Worm (Caenorhabditis elegans) whole organism, L2 larva: ENCODE data around the gene srlf-27.
A peak's percentile ranks its signal among the peaks of the same experiment; 100 is the strongest.

Experiments
- C34F6.9 ChIP-seq: fragments of 150-350 bp; optimal IDR thresholded peaks from 2 replicates; lab custom pipeline; 2014; ENCODE audit warnings: missing biosample characterization, missing genetic modification characterization
- F13H6.1 ChIP-seq: sonication (generic microtip); optimal IDR thresholded peaks from 2 replicates; lab custom pipeline; 2016; ENCODE audit warnings: missing genetic modification characterization, missing compliant biosample characterization
- R02D3.7 ChIP-seq: fragments of 150-350 bp; optimal IDR thresholded peaks from 2 replicates; lab custom pipeline; 2014; ENCODE audit warnings: missing biosample characterization, missing genetic modification characterization
- Y55F3AM.14 ChIP-seq: fragments of 200-800 bp; sonication (Bioruptor generic); optimal IDR thresholded peaks from 2 replicates; lab custom pipeline; 2018; ENCODE audit warnings: mild to moderate bottlenecking, missing genetic modification characterization, missing compliant biosample characterization
- alr-1 ChIP-seq: fragments of 150-350 bp; optimal IDR thresholded peaks from 2 replicates; lab custom pipeline; 2014; ENCODE audit warnings: missing biosample characterization, missing genetic modification characterization
- aly-2 ChIP-seq: fragments of 150-350 bp; optimal IDR thresholded peaks from 2 replicates; lab custom pipeline; 2014; ENCODE audit warnings: missing biosample characterization, missing genetic modification characterization
- ama-1 ChIP-seq: fragments of 150-350 bp; optimal IDR thresholded peaks from 2 replicates; lab custom pipeline; 2018; ENCODE audit warnings: inconsistent platforms
- blmp-1 ChIP-seq: sonication (generic microtip); optimal IDR thresholded peaks from 2 replicates; lab custom pipeline; 2017; ENCODE audit warnings: missing genetic modification characterization, mild to moderate bottlenecking, missing compliant biosample characterization, antibody characterized with exemption, moderate library complexity; ENCODE audit not compliant: insufficient read depth
- ceh-16 ChIP-seq: fragments of 150-350 bp; optimal IDR thresholded peaks from 2 replicates; lab custom pipeline; 2014; ENCODE audit warnings: missing biosample characterization, missing genetic modification characterization
- ceh-82 ChIP-seq: fragments of 150-350 bp; optimal IDR thresholded peaks from 2 replicates; lab custom pipeline; 2014; ENCODE audit warnings: missing biosample characterization, missing genetic modification characterization
- crh-2 ChIP-seq: sonication (generic microtip); optimal IDR thresholded peaks from 2 replicates; lab custom pipeline; 2017; ENCODE audit warnings: missing biosample characterization, missing genetic modification characterization
- dmd-4 ChIP-seq: sonication (generic microtip); optimal IDR thresholded peaks from 2 replicates; lab custom pipeline; 2017; ENCODE audit warnings: missing biosample characterization, missing genetic modification characterization
- egl-27 ChIP-seq: sonication (generic microtip); optimal IDR thresholded peaks from 3 replicates; lab custom pipeline; 2017; ENCODE audit warnings: missing biosample characterization, missing genetic modification reagents, missing genetic modification characterization
- elt-1 ChIP-seq: fragments of 150-350 bp; optimal IDR thresholded peaks from 2 replicates; lab custom pipeline; 2014; ENCODE audit warnings: missing biosample characterization, missing genetic modification characterization
- elt-3 ChIP-seq: sonication (generic microtip); optimal IDR thresholded peaks from 2 replicates; lab custom pipeline; 2017; ENCODE audit warnings: missing biosample characterization, missing genetic modification characterization
- fos-1 ChIP-seq: fragments of 150-350 bp; optimal IDR thresholded peaks from 2 replicates; lab custom pipeline; 2014; ENCODE audit warnings: missing biosample characterization, missing genetic modification characterization
- gmeb-1 ChIP-seq: fragments of 150-350 bp; optimal IDR thresholded peaks from 2 replicates; lab custom pipeline; 2014; ENCODE audit warnings: missing biosample characterization, missing genetic modification characterization
- lin-11 ChIP-seq: fragments of 150-350 bp; sonication (generic microtip); optimal IDR thresholded peaks from 2 replicates; lab custom pipeline; 2014; ENCODE audit warnings: missing biosample characterization, missing genetic modification characterization, inconsistent platforms, mixed read lengths
- lin-13 ChIP-seq: fragments of 150-350 bp; optimal IDR thresholded peaks from 2 replicates; lab custom pipeline; 2014; ENCODE audit warnings: missing biosample characterization, missing genetic modification reagents, missing genetic modification characterization
- lin-39 ChIP-seq: fragments of 150-350 bp; optimal IDR thresholded peaks from 2 replicates; lab custom pipeline; 2014; ENCODE audit warnings: missing biosample characterization, missing genetic modification reagents, missing genetic modification characterization
- lsy-2 ChIP-seq, 2 experiments: fragments of 150-350 bp in 1 of 2; sonication (generic microtip) in 1 of 2; optimal IDR thresholded peaks; 2 replicates each; lab custom pipeline; 2014 to 2017; ENCODE audit warnings: missing biosample characterization in 2 of 2, missing genetic modification characterization in 2 of 2
- mab-5 ChIP-seq: fragments of 150-350 bp; optimal IDR thresholded peaks from 2 replicates; lab custom pipeline; 2014; ENCODE audit warnings: missing biosample characterization, missing genetic modification characterization
- mbf-1 ChIP-seq: sonication (generic microtip); optimal IDR thresholded peaks from 2 replicates; lab custom pipeline; 2017; ENCODE audit warnings: missing biosample characterization, missing genetic modification characterization
- mdl-1 ChIP-seq, 2 experiments: fragments of 150-350 bp in 1 of 2; sonication (generic microtip) in 1 of 2; optimal IDR thresholded peaks; 2 replicates each; lab custom pipeline; 2017; ENCODE audit warnings: missing biosample characterization in 2 of 2, missing genetic modification characterization in 2 of 2
- nhr-10 ChIP-seq: sonication (generic microtip); optimal IDR thresholded peaks from 2 replicates; lab custom pipeline; 2017; ENCODE audit warnings: missing biosample characterization, missing genetic modification characterization
- nhr-11 ChIP-seq: fragments of 150-350 bp; optimal IDR thresholded peaks from 2 replicates; lab custom pipeline; 2014; ENCODE audit warnings: missing biosample characterization, missing genetic modification characterization
- nhr-129 ChIP-seq: fragments of 150-350 bp; optimal IDR thresholded peaks from 2 replicates; lab custom pipeline; 2014; ENCODE audit warnings: missing biosample characterization, missing genetic modification characterization
- nhr-21 ChIP-seq: fragments of 150-350 bp; optimal IDR thresholded peaks from 2 replicates; lab custom pipeline; 2014; ENCODE audit warnings: missing biosample characterization, missing genetic modification characterization
- nhr-23 ChIP-seq: fragments of 150-350 bp; optimal IDR thresholded peaks from 2 replicates; lab custom pipeline; 2014; ENCODE audit warnings: missing biosample characterization, missing genetic modification reagents, missing genetic modification characterization
- nhr-237 ChIP-seq: fragments of 150-350 bp; optimal IDR thresholded peaks from 2 replicates; lab custom pipeline; 2014; ENCODE audit warnings: missing biosample characterization, missing genetic modification characterization
- nhr-25 ChIP-seq: fragments of 150-350 bp; sonication (generic microtip); optimal IDR thresholded peaks from 3 replicates; lab custom pipeline; 2014; ENCODE audit warnings: missing biosample characterization, missing genetic modification characterization
- nhr-6 ChIP-seq: fragments of 150-350 bp; optimal IDR thresholded peaks from 2 replicates; lab custom pipeline; 2014; ENCODE audit warnings: missing biosample characterization, missing genetic modification characterization
- nhr-77 ChIP-seq: fragments of 150-350 bp; optimal IDR thresholded peaks from 2 replicates; lab custom pipeline; 2014; ENCODE audit warnings: missing biosample characterization, missing genetic modification characterization
- peb-1 ChIP-seq: fragments of 150-350 bp; optimal IDR thresholded peaks from 2 replicates; lab custom pipeline; 2014; ENCODE audit warnings: missing biosample characterization, missing genetic modification characterization
- sem-4 ChIP-seq: fragments of 150-350 bp; optimal IDR thresholded peaks from 2 replicates; lab custom pipeline; 2014; ENCODE audit warnings: missing biosample characterization, missing genetic modification reagents, missing genetic modification characterization
- skn-1 ChIP-seq: sonication (generic microtip); optimal IDR thresholded peaks from 2 replicates; lab custom pipeline; 2017; ENCODE audit warnings: missing biosample characterization, missing genetic modification characterization
- sma-3 ChIP-seq: sonication (generic microtip); optimal IDR thresholded peaks from 2 replicates; lab custom pipeline; 2016; ENCODE audit warnings: missing genetic modification reagents, missing genetic modification characterization, missing compliant biosample characterization
- sma-9 ChIP-seq, 2 experiments: fragments of 150-350 bp in 1 of 2; sonication (generic microtip) in 1 of 2; optimal IDR thresholded peaks; 2 replicates each; lab custom pipeline; 2014 to 2016; ENCODE audit warnings: missing genetic modification characterization in 2 of 2, mild to moderate bottlenecking in 1 of 2, missing biosample characterization in 1 of 2, missing compliant biosample characterization in 1 of 2, missing genetic modification reagents in 1 of 2, moderate library complexity in 1 of 2
- snpc-4 ChIP-seq: fragments of 150-350 bp; optimal IDR thresholded peaks from 2 replicates; lab custom pipeline; 2014; ENCODE audit warnings: missing biosample characterization, missing genetic modification characterization
- unc-39 ChIP-seq: fragments of 150-350 bp; optimal IDR thresholded peaks from 2 replicates; lab custom pipeline; 2014; ENCODE audit warnings: missing biosample characterization, missing genetic modification characterization
- unc-55 ChIP-seq: fragments of 150-350 bp; sonication (generic microtip); optimal IDR thresholded peaks from 3 replicates; lab custom pipeline; 2014; ENCODE audit warnings: missing biosample characterization, missing genetic modification reagents, missing genetic modification characterization
- unc-62 ChIP-seq: fragments of 150-350 bp; optimal IDR thresholded peaks from 2 replicates; lab custom pipeline; 2014; ENCODE audit warnings: missing biosample characterization, missing genetic modification reagents, missing genetic modification characterization
- zag-1 ChIP-seq: fragments of 150-350 bp; optimal IDR thresholded peaks from 2 replicates; lab custom pipeline; 2014; ENCODE audit warnings: missing biosample characterization, missing genetic modification characterization
- ztf-1 ChIP-seq: fragments of 200-800 bp; sonication (Bioruptor generic); conservative IDR thresholded peaks from 2 replicates; pipeline ENCODE4 v1.3.6; 2022; ENCODE audit warnings: missing genetic modification characterization, missing compliant biosample characterization
- ztf-11 ChIP-seq: sonication (generic microtip); optimal IDR thresholded peaks from 2 replicates; lab custom pipeline; 2017; ENCODE audit warnings: missing biosample characterization, missing genetic modification characterization

srlf-27 gene

ce11 chrIV:14603022-14603421 is 34.5 kb upstream of the srlf-27 start:
- TF ChIP-seq sma-3 (GFP tag; lab: Kevin White, UChicago), result no peak
- no peak for TF ChIP-seq C34F6.9 (tag; lab: Kevin White, UChicago)
- no peak for TF ChIP-seq fos-1
- no peak for TF ChIP-seq blmp-1 (tag; lab: Kevin White, UChicago)
- no peak for TF ChIP-seq nhr-21 (tag; lab: Kevin White, UChicago)
- no peak for TF ChIP-seq sem-4 (tag; lab: Kevin White, UChicago)
- no peak for TF ChIP-seq nhr-10 (tag; lab: Kevin White, UChicago)
- no peak for TF ChIP-seq R02D3.7 (tag; lab: Kevin White, UChicago)
- no peak for TF ChIP-seq zag-1 (tag; lab: Kevin White, UChicago)
- no peak for TF ChIP-seq mab-5 (tag; lab: Kevin White, UChicago)
- TF ChIP-seq snpc-4 (tag; lab: Kevin White, UChicago), result no peak
- no peak for TF ChIP-seq lin-11 (tag; lab: Kevin White, UChicago)
- TF ChIP-seq nhr-129 (tag; lab: Kevin White, UChicago), result peak; percentile 41
- TF ChIP-seq nhr-77, result no peak
- no peak for TF ChIP-seq unc-39 (tag; lab: Kevin White, UChicago)
- TF ChIP-seq sma-9 (GFP tag; optimal IDR thresholded peaks at IDR 0.05; lab: Kevin White, UChicago), result peak; percentile 44
- TF ChIP-seq sma-9 (tag; optimal IDR thresholded peaks at IDR 0.05; lab: Kevin White, UChicago), result no peak
- no peak for TF ChIP-seq ama-1
- TF ChIP-seq ceh-16 (tag; lab: Kevin White, UChicago), result no peak
- TF ChIP-seq elt-3 (tag; lab: Kevin White, UChicago), result no peak
- TF ChIP-seq peb-1 (tag; lab: Kevin White, UChicago), result no peak
- no peak for TF ChIP-seq unc-62 (GFP tag; lab: Kevin White, UChicago)
- no peak for TF ChIP-seq aly-2 (tag; lab: Kevin White, UChicago)
- TF ChIP-seq lin-39 (tag; lab: Kevin White, UChicago), result no peak
- TF ChIP-seq dmd-4 (tag; lab: Kevin White, UChicago), result no peak
- no peak for TF ChIP-seq ztf-11 (tag; lab: Kevin White, UChicago)
- no peak for TF ChIP-seq F13H6.1 (tag; lab: Kevin White, UChicago)
- TF ChIP-seq gmeb-1 (tag; lab: Kevin White, UChicago), result peak; percentile 7

ce11 chrIV:14605143-14605542 is 32.4 kb upstream of the srlf-27 start:
- TF ChIP-seq nhr-11 (tag; lab: Kevin White, UChicago) (no peak), C34F6.9 (tag; lab: Kevin White, UChicago) (no peak), nhr-77 (no peak), gmeb-1 (tag; lab: Kevin White, UChicago) (no peak), nhr-6 (tag; lab: Kevin White, UChicago) (no peak), ama-1 (no peak), nhr-129 (tag; lab: Kevin White, UChicago) (peak; percentile 38), nhr-237 (tag; lab: Kevin White, UChicago) (no peak), ceh-82 (no peak), lin-11 (tag; lab: Kevin White, UChicago) (no peak), dmd-4 (tag; lab: Kevin White, UChicago) (no peak), mbf-1 (no peak), mab-5 (tag; lab: Kevin White, UChicago) (no peak), nhr-25 (tag; lab: Kevin White, UChicago) (no peak), unc-55 (GFP tag; lab: Kevin White, UChicago) (peak; percentile 25), nhr-23 (tag; lab: Kevin White, UChicago) (no peak), sma-9 (GFP tag; optimal IDR thresholded peaks at IDR 0.05; lab: Kevin White, UChicago) (peak; percentile 57), sma-9 (tag; optimal IDR thresholded peaks at IDR 0.05; lab: Kevin White, UChicago) (no peak), ztf-11 (tag; lab: Kevin White, UChicago) (no peak), snpc-4 (tag; lab: Kevin White, UChicago) (no peak), lsy-2 (tag; optimal IDR thresholded peaks at IDR 0.05; lab: Kevin White, UChicago) (no peak), F13H6.1 (tag; lab: Kevin White, UChicago) (peak; percentile 68)

- TF ChIP-seq nhr-23 (tag; lab: Kevin White, UChicago) (no peak), R02D3.7 (tag; lab: Kevin White, UChicago) (no peak), skn-1 (tag; lab: Kevin White, UChicago) (no peak), ceh-82 (no peak), crh-2 (tag; lab: Kevin White, UChicago) (peak; percentile 52), Y55F3AM.14 (no peak), sem-4 (tag; lab: Kevin White, UChicago) (no peak), zag-1 (tag; lab: Kevin White, UChicago) (no peak), lin-13 (GFP tag; lab: Kevin White, UChicago) (peak; percentile 13), elt-1 (tag; lab: Kevin White, UChicago) (no peak), egl-27 (tag; lab: Kevin White, UChicago) (peak; percentile 52), unc-39 (tag; lab: Kevin White, UChicago) (no peak), mdl-1 (tag; optimal IDR thresholded peaks at IDR 0.05; lab: Kevin White, UChicago) (no peak), nhr-129 (tag; lab: Kevin White, UChicago) (peak; percentile 92), nhr-77 (no peak), ztf-1 (no peak), nhr-6 (tag; lab: Kevin White, UChicago) (peak; percentile 11), ceh-16 (tag; lab: Kevin White, UChicago) (no peak), fos-1 (peak; percentile 33), C34F6.9 (tag; lab: Kevin White, UChicago) (peak; percentile 30), nhr-21 (tag; lab: Kevin White, UChicago) (no peak), blmp-1 (tag; lab: Kevin White, UChicago) (no peak), mab-5 (tag; lab: Kevin White, UChicago) (no peak), elt-3 (tag; lab: Kevin White, UChicago) (no peak), aly-2 (tag; lab: Kevin White, UChicago) (no peak), gmeb-1 (tag; lab: Kevin White, UChicago) (no peak), lsy-2 (tag; optimal IDR thresholded peaks at IDR 0.05; lab: Kevin White, UChicago) (peak; percentile 30 to 57), unc-62 (GFP tag; lab: Kevin White, UChicago) (no peak), alr-1 (tag; lab: Kevin White, UChicago) (no peak), ztf-11 (tag; lab: Kevin White, UChicago) (no peak)
These were observed 31.0 kb upstream of the srlf-27 start for ce11 chrIV:14606469-14606868.
